Worm (Caenorhabditis elegans): Measurements from ENCODE around the gene F07G6.5.

- TF ChIP-seq ref-1 (GFP tag; conservative IDR thresholded peaks at IDR 0.05) = no peak
- TF ChIP-seq ztf-29 (GFP tag; IDR thresholded peaks at IDR 0.05) = no peak
- TF ChIP-seq med-1 (GFP tag; optimal IDR thresholded peaks at IDR 0.05; ENCODE audit: insufficient read depth) = no peak
- TF ChIP-seq ztf-23 (GFP tag; IDR thresholded peaks at IDR 0.05) = no peak
- no peak for TF ChIP-seq klf-2 (GFP tag; conservative IDR thresholded peaks at IDR 0.05)
- no peak for TF ChIP-seq tab-1 (GFP tag; IDR thresholded peaks at IDR 0.05)
Measured at ce11 chrX:1735941-1736340, 29.5 kb upstream of the F07G6.5 start, which contains the start of gene F07G6.12.
